Fruit fly (Drosophila melanogaster) whole organism, wandering third instar larva: ENCODE results near the gene CG11327.

ENCODE experiments used
- Abd-B ChIP-seq: fragments of >200 bp; optimal IDR thresholded peaks from 2 replicates; lab custom pipeline; 2017; ENCODE audit warnings: missing biosample characterization, missing genetic modification characterization
- CG32264 ChIP-seq: fragments of 200-800 bp; sonication (Bioruptor generic); optimal IDR thresholded peaks from 2 replicates; lab custom pipeline; 2016; ENCODE audit warnings: missing biosample characterization, missing genetic modification characterization
- CG9705 ChIP-seq: fragments of 200-800 bp; sonication (Bioruptor generic); optimal IDR thresholded peaks from 2 replicates; lab custom pipeline; 2018; ENCODE audit warnings: missing biosample characterization, mild to moderate bottlenecking, missing genetic modification characterization
- CrebA ChIP-seq: fragments of 200-800 bp; sonication (Bioruptor generic); optimal IDR thresholded peaks from 2 replicates; lab custom pipeline; 2016; ENCODE audit warnings: missing biosample characterization, mild to moderate bottlenecking, missing genetic modification characterization, borderline replicate concordance
- Dfd ChIP-seq: fragments of >200 bp; optimal IDR thresholded peaks from 2 replicates; lab custom pipeline; 2017; ENCODE audit warnings: missing biosample characterization, missing genetic modification characterization
- Dif ChIP-seq: fragments of 200-275, 200-300 bp; sonication (Bioruptor generic); optimal IDR thresholded peaks from 2 replicates; lab custom pipeline; 2018; ENCODE audit warnings: missing biosample characterization, missing genetic modification characterization; ENCODE audit not compliant: partially characterized antibody
- GATAd ChIP-seq: sonication (Bioruptor generic); optimal IDR thresholded peaks from 2 replicates; lab custom pipeline; 2016; ENCODE audit warnings: missing biosample characterization, missing genetic modification characterization
- HLH106 ChIP-seq: fragments of 200-800 bp; optimal IDR thresholded peaks from 3 replicates; lab custom pipeline; 2019; ENCODE audit warnings: missing biosample characterization, mild to moderate bottlenecking, missing genetic modification characterization, moderate library complexity
- Hnf4 ChIP-seq: fragments of 200-800 bp; sonication (Bioruptor generic); optimal IDR thresholded peaks from 2 replicates; lab custom pipeline; 2016; ENCODE audit warnings: missing biosample characterization, mild to moderate bottlenecking, missing genetic modification characterization
- Hr78 ChIP-seq: fragments of >200 bp; optimal IDR thresholded peaks from 2 replicates; lab custom pipeline; 2017; ENCODE audit warnings: missing biosample characterization, missing genetic modification characterization
- Hr83 ChIP-seq: fragments of 200-300 bp; sonication (Bioruptor generic); optimal IDR thresholded peaks from 2 replicates; lab custom pipeline; 2016; ENCODE audit warnings: missing biosample characterization, mild to moderate bottlenecking, missing genetic modification characterization, moderate library complexity; ENCODE audit not compliant: poor library complexity, severe bottlenecking
- Jra ChIP-seq: sonication (Bioruptor generic); optimal IDR thresholded peaks from 2 replicates; lab custom pipeline; 2016; ENCODE audit warnings: missing biosample characterization, missing genetic modification characterization
- Mio ChIP-seq: sonication (Bioruptor generic); optimal IDR thresholded peaks from 2 replicates; lab custom pipeline; 2016; ENCODE audit warnings: missing biosample characterization, missing genetic modification characterization
- Myc ChIP-seq: fragments of >200 bp; optimal IDR thresholded peaks from 2 replicates; lab custom pipeline; 2017
- N ChIP-seq: fragments of >200 bp; optimal IDR thresholded peaks from 2 replicates; lab custom pipeline; 2018; ENCODE audit warnings: missing biosample characterization, missing external identifiers, missing genetic modification characterization
- OdsH ChIP-seq: fragments of 200-800 bp; sonication (Bioruptor generic); optimal IDR thresholded peaks from 2 replicates; lab custom pipeline; 2016; ENCODE audit warnings: missing biosample characterization, mild to moderate bottlenecking, missing genetic modification characterization
- Rel ChIP-seq, 2 experiments: fragments of 200-800 bp; sonication (Bioruptor generic) in 1 of 2; optimal IDR thresholded peaks; 2 replicates in 1 of 2; 3 replicates in 1 of 2; lab custom pipeline; 2016 to 2019; ENCODE audit warnings: mild to moderate bottlenecking in 2 of 2, missing biosample characterization in 2 of 2, missing genetic modification characterization in 2 of 2, moderate library complexity in 1 of 2
- Sp1 ChIP-seq: fragments of 200-800 bp; sonication (Bioruptor generic); optimal IDR thresholded peaks from 3 replicates; lab custom pipeline; 2019; ENCODE audit warnings: missing biosample characterization, mild to moderate bottlenecking, missing genetic modification characterization, moderate library complexity
- Vsx2 ChIP-seq: fragments of 200-300, 225-300 bp; sonication (Bioruptor generic); optimal IDR thresholded peaks from 2 replicates; lab custom pipeline; 2018; ENCODE audit warnings: missing biosample characterization, missing genetic modification characterization; ENCODE audit not compliant: partially characterized antibody
- br ChIP-seq: fragments of 200-800 bp; sonication (Bioruptor generic); optimal IDR thresholded peaks from 2 replicates; lab custom pipeline; 2016; ENCODE audit warnings: missing biosample characterization, missing genetic modification characterization
- brk ChIP-seq: fragments of 200-800 bp; sonication (Bioruptor generic); optimal IDR thresholded peaks from 2 replicates; lab custom pipeline; 2016; ENCODE audit warnings: missing biosample characterization, mild to moderate bottlenecking, missing genetic modification characterization
- dl ChIP-seq, 2 experiments: fragments of 175-275, 200-275 bp in 1 of 2; fragments of 200-275 bp in 1 of 2; sonication (Bioruptor generic); optimal IDR thresholded peaks; lab custom pipeline; 2018; ENCODE audit warnings: mild to moderate bottlenecking in 2 of 2, missing biosample characterization in 2 of 2, missing genetic modification characterization in 2 of 2, moderate library complexity in 2 of 2; ENCODE audit not compliant: partially characterized antibody in 2 of 2, insufficient read depth in 1 of 2
- dmrt93B ChIP-seq: fragments of 200-800 bp; sonication (Bioruptor generic); optimal IDR thresholded peaks from 2 replicates; lab custom pipeline; 2018; ENCODE audit warnings: missing biosample characterization, mild to moderate bottlenecking, missing genetic modification characterization
- dsf ChIP-seq: sonication (Bioruptor generic); optimal IDR thresholded peaks from 2 replicates; lab custom pipeline; 2016; ENCODE audit warnings: missing biosample characterization, missing genetic modification characterization, borderline replicate concordance
- ey ChIP-seq: fragments of 200-800 bp; sonication (Bioruptor generic); optimal IDR thresholded peaks from 2 replicates; lab custom pipeline; 2016; ENCODE audit warnings: missing biosample characterization, missing genetic modification characterization
- foxo ChIP-seq, 2 experiments: fragments of 200-800 bp; sonication (Bioruptor generic); optimal IDR thresholded peaks; 2 replicates in 1 of 2; 3 replicates in 1 of 2; lab custom pipeline; 2016 to 2017; ENCODE audit warnings: missing biosample characterization in 2 of 2, missing genetic modification characterization in 2 of 2
- fru ChIP-seq: fragments of 200-800 bp; sonication (Bioruptor generic); optimal IDR thresholded peaks from 3 replicates; lab custom pipeline; 2016; ENCODE audit warnings: missing biosample characterization, mild to moderate bottlenecking, missing genetic modification characterization
- h ChIP-seq: fragments of 200-800 bp; sonication (Bioruptor generic); optimal IDR thresholded peaks from 3 replicates; lab custom pipeline; 2016; ENCODE audit warnings: missing biosample characterization, mild to moderate bottlenecking, missing genetic modification characterization
- jim ChIP-seq: fragments of 175-275, 200-325 bp; sonication (Bioruptor generic); optimal IDR thresholded peaks from 2 replicates; lab custom pipeline; 2016; ENCODE audit warnings: missing biosample characterization, mild to moderate bottlenecking, missing genetic modification characterization
- lola ChIP-seq: fragments of >200 bp; optimal IDR thresholded peaks from 2 replicates; lab custom pipeline; 2017; ENCODE audit warnings: missing biosample characterization, missing genetic modification characterization
- pan ChIP-seq: fragments of >200 bp; optimal IDR thresholded peaks from 2 replicates; lab custom pipeline; 2017
- psq ChIP-seq: fragments of 200-800 bp; sonication (Bioruptor generic); optimal IDR thresholded peaks from 3 replicates; lab custom pipeline; 2017; ENCODE audit warnings: missing biosample characterization, mild to moderate bottlenecking, missing genetic modification characterization, moderate library complexity
- rgr ChIP-seq: fragments of 200-800 bp; sonication (Bioruptor generic); optimal IDR thresholded peaks from 3 replicates; lab custom pipeline; 2016; ENCODE audit warnings: missing biosample characterization, mild to moderate bottlenecking, missing genetic modification characterization
- sage ChIP-seq: fragments of 200-800 bp; sonication (Bioruptor generic); optimal IDR thresholded peaks from 2 replicates; lab custom pipeline; 2016; ENCODE audit warnings: missing biosample characterization, mild to moderate bottlenecking, missing genetic modification characterization
- sv ChIP-seq: fragments of 200-800 bp; sonication (Bioruptor generic); optimal IDR thresholded peaks from 3 replicates; lab custom pipeline; 2016; ENCODE audit warnings: missing biosample characterization, missing genetic modification characterization
- tai ChIP-seq: sonication (Bioruptor generic); optimal IDR thresholded peaks from 2 replicates; lab custom pipeline; 2016; ENCODE audit warnings: missing biosample characterization, missing genetic modification characterization
- usp ChIP-seq: fragments of >200 bp; optimal IDR thresholded peaks from 2 replicates; lab custom pipeline; 2017; ENCODE audit warnings: missing biosample characterization, missing genetic modification characterization
- woc ChIP-seq: sonication (Bioruptor generic); optimal IDR thresholded peaks from 2 replicates; lab custom pipeline; 2016; ENCODE audit warnings: missing biosample characterization, mild to moderate bottlenecking, missing genetic modification characterization

The CG11327 gene

DNA sequence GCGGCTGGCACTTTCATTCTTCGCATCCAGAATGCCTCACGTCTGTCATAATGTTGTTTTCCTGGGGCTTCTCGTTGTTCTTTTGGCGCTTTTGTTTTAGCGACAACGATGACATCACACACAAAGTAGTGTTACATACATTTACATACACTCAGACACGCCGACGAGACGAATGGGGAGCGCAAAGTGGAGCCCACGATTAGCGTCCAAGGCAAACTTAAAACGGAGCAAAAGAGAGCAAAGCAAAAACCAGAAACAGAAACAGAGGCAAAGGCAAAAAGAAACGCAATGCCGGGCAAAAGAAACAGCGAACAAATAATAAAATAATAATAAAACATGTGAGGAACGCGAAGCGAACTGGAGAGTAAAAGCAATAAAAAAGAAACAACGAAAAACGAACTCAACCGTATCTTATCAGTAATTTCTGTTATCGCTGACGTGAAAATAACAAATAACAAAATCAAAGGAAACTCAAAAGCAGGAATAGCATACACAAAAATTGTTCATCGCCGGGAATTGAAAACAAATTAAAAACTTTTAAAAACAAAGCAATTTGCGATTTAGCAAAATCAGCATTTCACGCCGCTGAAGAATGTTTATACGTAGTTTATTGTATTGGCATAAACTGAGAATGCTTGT lies 42.0 kb downstream of the CG11327 start:
- TF ChIP-seq lola (GFP tag; lab: Kevin White, UChicago) (peak; percentile 13), tai (GFP tag; lab: Kevin White, UChicago) (peak; percentile 35), N (GFP tag; lab: Kevin White, UChicago) (no peak), Sp1 (peak; percentile 4), foxo (GFP tag; optimal IDR thresholded peaks at IDR 0.05; lab: Kevin White, UChicago) (peak in 1 of 2 experiments; percentile 67), brk (GFP tag; lab: Kevin White, UChicago) (peak; percentile 8), sage (GFP tag; lab: Kevin White, UChicago) (peak; percentile 51), Vsx2 (GFP tag; lab: Kevin White, UChicago) (peak; percentile 7), psq (GFP tag; lab: Kevin White, UChicago) (peak; percentile 97), fru (GFP tag; lab: Kevin White, UChicago) (no peak), Rel (GFP tag; optimal IDR thresholded peaks at IDR 0.05; lab: Kevin White, UChicago) (peak; percentile 61), Rel (tag; optimal IDR thresholded peaks at IDR 0.05; lab: Kevin White, UChicago) (no peak), CG32264 (GFP tag; lab: Kevin White, UChicago) (peak; percentile 11), HLH106 (no peak), rgr (peak; percentile 4)

DNA sequence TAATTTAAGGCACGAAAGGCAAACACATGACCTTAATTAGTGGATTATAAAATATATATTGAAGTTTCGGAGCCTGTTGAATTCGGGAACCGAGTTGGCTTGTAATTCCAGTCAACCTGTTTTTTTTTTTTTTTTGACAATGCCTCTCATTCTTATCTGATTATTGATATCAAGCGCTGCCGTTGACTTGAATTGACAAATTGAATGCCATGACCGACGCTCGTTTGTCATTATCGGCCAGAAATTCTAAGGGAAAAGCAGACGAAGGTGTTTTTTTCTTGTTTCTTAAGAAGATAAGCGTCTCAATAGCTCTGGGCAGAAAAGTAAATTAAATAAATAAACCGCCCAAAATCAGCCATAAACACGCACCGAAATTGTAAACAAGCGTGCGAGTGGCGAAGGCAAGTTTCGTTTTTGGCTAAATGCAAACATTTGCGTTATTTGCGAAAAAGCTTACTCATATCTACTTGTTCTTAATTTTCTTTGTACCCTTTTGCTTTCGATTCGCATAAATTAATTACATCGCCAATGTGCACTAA lies 43.2 kb downstream of the CG11327 start:
- peak; percentile 33 for TF ChIP-seq psq (GFP tag; lab: Kevin White, UChicago)
- TF ChIP-seq GATAd (GFP tag; lab: Kevin White, UChicago): no peak
- TF ChIP-seq usp: no peak
- no peak for TF ChIP-seq Abd-B (GFP tag; lab: Kevin White, UChicago)
- TF ChIP-seq Hr78 (GFP tag; lab: Kevin White, UChicago): no peak
- peak; percentile 25 for TF ChIP-seq Jra (GFP tag; lab: Kevin White, UChicago)
- no peak for TF ChIP-seq brk (GFP tag; lab: Kevin White, UChicago)
- no peak for TF ChIP-seq Mio (GFP tag; lab: Kevin White, UChicago)
- peak; percentile 32 for TF ChIP-seq CrebA (GFP tag; lab: Kevin White, UChicago)
- TF ChIP-seq sv (GFP tag; lab: Kevin White, UChicago): no peak
- TF ChIP-seq Dif: no peak
- TF ChIP-seq sage (GFP tag; lab: Kevin White, UChicago): peak; percentile 25
- TF ChIP-seq HLH106: no peak
- TF ChIP-seq CG32264 (GFP tag; lab: Kevin White, UChicago): no peak
- no peak for TF ChIP-seq N (GFP tag; lab: Kevin White, UChicago)
- TF ChIP-seq pan (lab: Kevin White, UChicago): no peak
- TF ChIP-seq Rel (GFP tag; optimal IDR thresholded peaks at IDR 0.05; lab: Kevin White, UChicago): no peak
- TF ChIP-seq Rel (tag; optimal IDR thresholded peaks at IDR 0.05; lab: Kevin White, UChicago): no peak
- no peak for TF ChIP-seq ey (GFP tag; lab: Kevin White, UChicago)
- TF ChIP-seq Hr83 (GFP tag; lab: Kevin White, UChicago): no peak
- no peak for TF ChIP-seq CG9705 (GFP tag; lab: Kevin White, UChicago)
- no peak for TF ChIP-seq Hnf4 (GFP tag; lab: Kevin White, UChicago)
- TF ChIP-seq dmrt93B (GFP tag; lab: Kevin White, UChicago): no peak
- no peak for TF ChIP-seq Myc
- TF ChIP-seq Vsx2 (GFP tag; lab: Kevin White, UChicago): no peak
- TF ChIP-seq br: no peak
- no peak for TF ChIP-seq Sp1
- no peak for TF ChIP-seq dl (GFP tag; optimal IDR thresholded peaks at IDR 0.05; lab: Kevin White, UChicago; ENCODE audit: insufficient read depth in 1 of 2, partially characterized antibody in 2 of 2)
- TF ChIP-seq dsf (GFP tag; lab: Kevin White, UChicago): no peak
- TF ChIP-seq lola (GFP tag; lab: Kevin White, UChicago): no peak
- no peak for TF ChIP-seq woc
- no peak for TF ChIP-seq rgr
- TF ChIP-seq jim (GFP tag; lab: Kevin White, UChicago): no peak
- no peak for TF ChIP-seq tai (GFP tag; lab: Kevin White, UChicago)
- peak; percentile 19 for TF ChIP-seq h (GFP tag; lab: Kevin White, UChicago)
- no peak for TF ChIP-seq fru (GFP tag; lab: Kevin White, UChicago)
- TF ChIP-seq foxo (GFP tag; optimal IDR thresholded peaks at IDR 0.05; lab: Kevin White, UChicago): peak in 1 of 2 experiments; percentile 11
- peak; percentile 19 for TF ChIP-seq OdsH (GFP tag; lab: Kevin White, UChicago)
- TF ChIP-seq Dfd: no peak
